Worm (Caenorhabditis elegans): Measurements from ENCODE around the gene BE0003N10.6.

BE0003N10.6 gene

ce11 chrIII:1074152-1074551 lies 14.3 kb upstream of the BE0003N10.6 start (continued):
- TF ChIP-seq let-607 (tag; optimal IDR thresholded peaks at IDR 0.05), result no peak
- TF ChIP-seq cebp-2 (GFP tag; IDR thresholded peaks at IDR 0.05), result 0 out of 2 replicates have a peak, but pooled peaks have one; percentile 23
- no peak for TF ChIP-seq pbrm-1 (GFP tag; IDR thresholded peaks at IDR 0.05)

DNA sequence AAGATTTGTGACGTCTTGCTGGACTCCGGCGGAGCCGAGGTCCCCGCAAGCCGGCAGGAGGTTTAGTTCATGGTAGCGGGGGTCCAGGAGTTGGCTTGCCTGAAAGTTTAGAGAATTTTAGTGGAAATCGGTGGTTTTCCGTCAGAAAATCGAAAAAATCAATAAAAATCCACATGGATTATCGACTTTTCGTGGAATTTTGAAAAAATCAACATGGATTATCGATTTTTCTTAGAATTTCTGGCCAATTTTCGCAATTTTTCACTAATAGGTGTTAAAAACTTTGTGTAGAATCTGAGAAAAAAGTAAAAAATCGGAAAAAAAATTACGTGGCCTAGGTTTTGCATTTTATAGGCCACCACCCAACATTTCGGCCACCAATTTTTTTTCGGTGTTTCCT lies 980 bp downstream of the BE0003N10.6 start:
- TF ChIP-seq mes-4 (tag; optimal IDR thresholded peaks at IDR 0.05) (no peak), B0261.1 (tag; optimal IDR thresholded peaks at IDR 0.05) (no peak), snpc-4 (GFP tag; optimal IDR thresholded peaks at IDR 0.05) (no peak), snpc-4 (tag; optimal IDR thresholded peaks at IDR 0.05) (no peak), fkh-3 (tag; optimal IDR thresholded peaks at IDR 0.05) (no peak), ztf-26 (tag; optimal IDR thresholded peaks at IDR 0.05) (no peak), athp-1 (tag; optimal IDR thresholded peaks at IDR 0.05) (no peak), dox-1 (GFP tag; IDR thresholded peaks at IDR 0.05) (no peak), F55B11.4 (tag; optimal IDR thresholded peaks at IDR 0.05; ENCODE audit: borderline replicate concordance, insufficient read depth) (no peak), ztf-3 (GFP tag; optimal IDR thresholded peaks at IDR 0.05) (no peak), akir-1 (GFP tag; optimal IDR thresholded peaks at IDR 0.05) (no peak), unc-130 (GFP tag; optimal IDR thresholded peaks at IDR 0.05) (no peak), die-1 (tag; optimal IDR thresholded peaks at IDR 0.05) (no peak), snpc-1.1 (tag; optimal IDR thresholded peaks at IDR 0.05; ENCODE audit: insufficient read depth) (no peak), Y53G8AR.9 (GFP tag; conservative IDR thresholded peaks at IDR 0.05) (no peak)

DNA sequence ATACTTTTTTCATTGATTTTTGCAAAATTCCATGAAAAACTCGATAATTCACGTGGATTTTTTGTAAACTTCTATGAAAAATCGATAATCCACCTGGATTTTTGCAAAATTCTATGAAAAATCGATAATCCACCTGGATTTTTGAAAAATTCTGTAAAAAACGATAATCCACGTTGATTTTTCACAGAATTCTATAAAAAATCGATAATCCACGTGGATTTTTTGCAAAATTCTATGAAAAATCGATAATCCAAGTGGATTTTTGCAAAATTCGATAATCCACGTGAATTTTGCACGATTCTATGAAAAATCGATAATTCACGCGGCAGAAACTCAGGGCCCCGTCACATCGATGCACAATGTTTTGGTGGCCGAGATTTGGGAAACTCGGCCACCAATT lies 1.8 kb downstream of the BE0003N10.6 start:
- no peak for TF ChIP-seq fkh-3 (tag; optimal IDR thresholded peaks at IDR 0.05)
- TF ChIP-seq D2030.7 (GFP tag; IDR thresholded peaks at IDR 0.05), result no peak
- no peak for TF ChIP-seq snpc-3.4 (tag; optimal IDR thresholded peaks at IDR 0.05)
- TF ChIP-seq F57C9.4 (tag; optimal IDR thresholded peaks at IDR 0.05), result no peak
- no peak for TF ChIP-seq tbp1 (GFP tag; optimal IDR thresholded peaks at IDR 0.05)
- TF ChIP-seq Y67H2A.10 (GFP tag; conservative IDR thresholded peaks at IDR 0.05), result no peak
- TF ChIP-seq T26A5.8 (tag; optimal IDR thresholded peaks at IDR 0.05), result no peak
- no peak for TF ChIP-seq madf-8 (GFP tag; conservative IDR thresholded peaks at IDR 0.05)
- TF ChIP-seq rec-8 (tag; optimal IDR thresholded peaks at IDR 0.05), result no peak
- no peak for TF ChIP-seq C17E4.6 (GFP tag; IDR thresholded peaks at IDR 0.05)
- no peak for TF ChIP-seq Y79H2A.3 (GFP tag; conservative IDR thresholded peaks at IDR 0.05)
- TF ChIP-seq hlh-26 (GFP tag; conservative IDR thresholded peaks at IDR 0.05), result no peak
- TF ChIP-seq ztf-26 (tag; optimal IDR thresholded peaks at IDR 0.05), result no peak
- no peak for TF ChIP-seq ceh-40 (GFP tag; IDR thresholded peaks at IDR 0.05)
- TF ChIP-seq egl-44 (GFP tag; IDR thresholded peaks at IDR 0.05), result no peak
- no peak for TF ChIP-seq attf-5 (GFP tag; optimal IDR thresholded peaks at IDR 0.05)
- no peak for TF ChIP-seq efl-1 (GFP tag; optimal IDR thresholded peaks at IDR 0.05)

DNA sequence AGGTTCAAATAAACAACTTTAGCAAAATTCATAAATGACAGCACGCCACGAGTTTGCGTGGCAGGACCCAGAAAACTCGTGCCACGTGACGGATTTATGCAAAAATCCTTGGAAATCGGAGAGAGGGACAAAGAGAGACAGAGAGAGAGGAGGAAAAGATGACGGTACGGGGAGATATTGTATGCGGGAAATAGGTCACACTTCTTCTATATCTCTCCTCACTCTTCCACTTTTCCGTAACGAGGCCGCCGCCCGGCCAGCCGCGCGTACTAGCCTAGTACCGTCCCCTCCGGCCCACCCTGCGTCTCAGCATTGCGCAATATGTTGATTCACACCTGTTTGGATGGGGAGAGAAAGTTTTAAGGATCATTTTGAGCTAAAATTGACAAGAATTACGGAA lies 5.8 kb downstream of the BE0003N10.6 start:
- peak; percentile 55 for TF ChIP-seq zfh-2 (GFP tag; conservative IDR thresholded peaks at IDR 0.05)
- no peak for TF ChIP-seq mel-28 (tag; optimal IDR thresholded peaks at IDR 0.05; ENCODE audit: borderline replicate concordance)

Measured in whole organism, young adult.